Worm (Caenorhabditis elegans) whole organism, early embryonic: Measurements from ENCODE around the gene F54D5.5.

Experiments
- B0310.2 ChIP-seq: sonication (generic microtip); optimal IDR thresholded peaks from 2 replicates; lab custom pipeline; 2016; ENCODE audit warnings: mild to moderate bottlenecking, missing genetic modification characterization, missing compliant biosample characterization
- F13C5.2 ChIP-seq: sonication (generic microtip); optimal IDR thresholded peaks from 2 replicates; lab custom pipeline; 2017; ENCODE audit warnings: mild to moderate bottlenecking, missing genetic modification characterization, inconsistent platforms, missing compliant biosample characterization
- aly-1 ChIP-seq: sonication (generic microtip); optimal IDR thresholded peaks from 2 replicates; lab custom pipeline; 2016; ENCODE audit warnings: missing genetic modification characterization, missing compliant biosample characterization
- ama-1 ChIP-seq: fragments of 150-350 bp; optimal IDR thresholded peaks from 2 replicates; lab custom pipeline; 2014
- ceh-13 ChIP-seq: fragments of 200-800 bp; sonication (Bioruptor generic); optimal IDR thresholded peaks from 2 replicates; lab custom pipeline; 2018; ENCODE audit warnings: mild to moderate bottlenecking, missing genetic modification characterization, missing compliant biosample characterization
- ceh-36 ChIP-seq: sonication (generic microtip); optimal IDR thresholded peaks from 2 replicates; lab custom pipeline; 2016; ENCODE audit warnings: missing genetic modification characterization, inconsistent platforms, missing compliant biosample characterization
- ets-7 ChIP-seq: sonication (generic microtip); optimal IDR thresholded peaks from 2 replicates; lab custom pipeline; 2016; ENCODE audit warnings: missing genotype, missing genetic modification characterization, missing compliant biosample characterization
- flt-1 ChIP-seq: fragments of 200-800 bp; sonication (Bioruptor generic); IDR thresholded peaks from 2 replicates; pipeline ENCODE4 v1.3.6; 2022; ENCODE audit warnings: missing genetic modification characterization, missing compliant biosample characterization
- hmbx-1 ChIP-seq: sonication (generic microtip); optimal IDR thresholded peaks from 2 replicates; lab custom pipeline; 2016; ENCODE audit warnings: mild to moderate bottlenecking, missing genetic modification characterization, missing compliant biosample characterization
- hmg-4 ChIP-seq: fragments of 200-800 bp; sonication (Bioruptor generic); optimal IDR thresholded peaks from 2 replicates; lab custom pipeline; 2018; ENCODE audit warnings: mild to moderate bottlenecking, missing genetic modification characterization, missing compliant biosample characterization
- hnd-1 ChIP-seq: sonication (generic microtip); optimal IDR thresholded peaks from 2 replicates; lab custom pipeline; 2016; ENCODE audit warnings: missing genetic modification characterization, missing compliant biosample characterization
- pes-1 ChIP-seq: fragments of 200-800 bp; sonication (Bioruptor generic); IDR thresholded peaks from 2 replicates; pipeline ENCODE4 v1.3.6; 2022; ENCODE audit warnings: missing genetic modification reagents, missing genetic modification characterization, missing compliant biosample characterization
- scrt-1 ChIP-seq: fragments of 200-800 bp; sonication (Bioruptor generic); IDR thresholded peaks from 2 replicates; pipeline ENCODE4 v1.3.6; 2022; ENCODE audit warnings: missing genetic modification characterization, missing compliant biosample characterization
- sea-1 ChIP-seq: fragments of 200-800 bp; sonication (Bioruptor generic); conservative IDR thresholded peaks from 2 replicates; pipeline ENCODE4 v1.3.6; 2022; ENCODE audit warnings: missing genetic modification characterization, missing compliant biosample characterization
- tbx-11 ChIP-seq: fragments of 200-800 bp; sonication (Bioruptor generic); IDR thresholded peaks from 2 replicates; pipeline ENCODE4 v1.3.6; 2022; ENCODE audit warnings: missing genetic modification characterization, missing compliant biosample characterization
- tbx-37 ChIP-seq: fragments of 200-800 bp; sonication (Bioruptor generic); conservative IDR thresholded peaks from 2 replicates; pipeline ENCODE4 v1.3.6; 2022; ENCODE audit warnings: missing genetic modification reagents, missing genetic modification characterization, missing compliant biosample characterization
- tra-4 ChIP-seq: sonication (generic microtip); optimal IDR thresholded peaks from 2 replicates; lab custom pipeline; 2017; ENCODE audit warnings: missing genetic modification characterization, missing compliant biosample characterization

Gene F54D5.5

DNA sequence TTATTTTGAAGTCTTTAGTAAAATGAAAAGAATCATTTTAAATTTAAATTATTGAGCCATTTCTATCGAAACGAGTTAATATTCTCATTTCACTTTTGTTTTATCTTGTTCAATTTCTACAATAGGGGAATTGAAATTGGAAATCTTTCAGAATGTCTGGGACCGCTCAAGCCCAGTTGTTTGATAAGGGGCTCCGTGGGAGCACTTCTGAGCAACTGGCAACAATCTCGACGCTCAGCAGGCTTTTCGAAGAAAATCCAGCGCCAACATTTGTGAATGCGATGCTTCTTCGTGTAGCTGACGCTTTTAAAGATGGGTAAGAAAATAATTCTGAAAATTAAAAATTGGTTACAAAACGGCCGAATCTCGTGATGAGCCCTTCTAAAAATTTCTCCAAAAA is 15.9 kb upstream of the F54D5.5 start, which contains the start of gene ints-7:
Gene ints-7, plus strand, starts transcription at position 152 of the 400 bp plus-strand sequence.
- TF ChIP-seq pes-1 (GFP tag; lab: Robert Waterston, UW) (no peak), ceh-36 (tag; lab: Kevin White, UChicago) (no peak), tra-4 (tag; lab: Kevin White, UChicago) (no peak), ceh-13 (GFP tag; lab: Kevin White, UChicago) (no peak), B0310.2 (no peak), scrt-1 (no peak), ets-7 (no peak), hmbx-1 (tag; lab: Kevin White, UChicago) (no peak), sea-1 (GFP tag; lab: Robert Waterston, UW) (no peak), aly-1 (tag; lab: Kevin White, UChicago) (no peak), hmg-4 (GFP tag; lab: Kevin White, UChicago) (no peak), F13C5.2 (tag; lab: Kevin White, UChicago) (no peak), ama-1 (lab: Kevin White, UChicago) (no peak), hnd-1 (tag; lab: Kevin White, UChicago) (no peak), tbx-11 (GFP tag; lab: Robert Waterston, UW) (no peak)

DNA sequence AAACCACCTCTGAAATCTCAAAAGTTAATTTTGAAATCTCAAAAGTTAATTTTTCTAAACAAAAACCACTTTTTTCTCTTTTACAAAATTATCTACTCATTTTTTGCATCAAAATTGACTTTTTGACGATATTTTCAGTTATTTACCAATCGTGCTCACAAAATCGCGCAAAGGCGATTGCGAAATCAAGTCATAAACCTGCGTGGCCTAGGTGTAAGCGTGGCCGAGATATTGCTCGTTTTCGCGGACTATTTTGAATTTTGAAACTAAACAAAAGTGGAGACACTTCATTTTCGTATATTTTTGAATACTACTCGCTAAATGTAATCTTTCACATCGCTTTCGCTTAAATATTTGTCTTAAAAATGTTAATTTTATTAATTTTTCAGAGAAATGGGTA is 11.5 kb upstream of the F54D5.5 start, which contains the start of gene smc-6:
Gene smc-6, plus strand, starts transcription at position 390 of the 400 bp plus-strand sequence.
- no peak for TF ChIP-seq scrt-1
- no peak for TF ChIP-seq sea-1 (GFP tag; lab: Robert Waterston, UW)
- no peak for TF ChIP-seq aly-1 (tag; lab: Kevin White, UChicago)
- TF ChIP-seq tbx-11 (GFP tag; lab: Robert Waterston, UW) = no peak
- TF ChIP-seq hmbx-1 (tag; lab: Kevin White, UChicago) = no peak
- no peak for TF ChIP-seq ceh-36 (tag; lab: Kevin White, UChicago)
- TF ChIP-seq ets-7 = no peak
- no peak for TF ChIP-seq hmg-4 (GFP tag; lab: Kevin White, UChicago)
- TF ChIP-seq tra-4 (tag; lab: Kevin White, UChicago) = no peak
- TF ChIP-seq flt-1 = no peak
- no peak for TF ChIP-seq tbx-37
- TF ChIP-seq ceh-13 (GFP tag; lab: Kevin White, UChicago) = no peak
- no peak for TF ChIP-seq pes-1 (GFP tag; lab: Robert Waterston, UW)
- TF ChIP-seq F13C5.2 (tag; lab: Kevin White, UChicago) = no peak
- no peak for TF ChIP-seq B0310.2
- no peak for TF ChIP-seq hnd-1 (tag; lab: Kevin White, UChicago)
- no peak for TF ChIP-seq ama-1 (lab: Kevin White, UChicago)

DNA sequence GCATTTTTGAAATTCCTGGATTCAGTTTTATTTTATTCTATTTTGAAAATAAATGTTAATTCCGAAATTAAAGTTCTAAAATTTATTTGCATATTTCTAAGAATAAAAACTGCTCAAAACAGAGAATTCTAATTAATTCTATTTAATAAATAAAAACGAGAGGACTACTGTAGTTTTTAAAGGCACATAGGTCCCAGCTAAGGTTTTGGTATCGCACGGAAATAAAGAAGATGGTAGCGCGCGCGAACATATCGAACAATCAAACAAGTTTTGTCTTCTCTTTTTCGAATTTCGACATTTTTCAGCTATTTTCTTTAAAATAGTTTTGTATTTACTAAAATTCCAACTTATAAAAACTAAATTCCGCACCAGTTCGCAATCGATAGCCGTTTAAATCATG is 11.0 kb upstream of the F54D5.5 start:
- TF ChIP-seq hmbx-1 (tag; lab: Kevin White, UChicago) (no peak), tbx-11 (GFP tag; lab: Robert Waterston, UW) (no peak), flt-1 (no peak)

DNA sequence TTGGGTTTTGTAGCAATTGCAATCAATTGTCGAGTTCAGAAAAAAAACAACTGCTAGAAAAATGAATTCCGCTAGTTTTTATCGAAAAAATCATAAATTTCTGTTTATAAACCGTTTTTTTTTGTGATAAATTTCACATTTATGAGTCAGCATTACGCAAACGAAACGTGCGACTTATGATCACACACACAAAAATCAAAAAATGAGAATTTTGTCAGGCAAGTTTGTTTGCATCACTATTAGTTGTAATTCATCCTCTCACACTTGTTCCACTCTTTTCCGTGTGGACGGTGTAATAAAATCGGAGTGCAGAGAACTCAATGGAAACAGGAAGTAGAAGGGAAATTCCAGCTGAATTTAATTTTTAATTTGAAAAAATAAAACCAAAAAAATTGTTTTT is 10.6 kb upstream of the F54D5.5 start, which contains the start of gene pcs-1:
Gene pcs-1, minus strand, starts transcription at position 344 of the 400 bp plus-strand sequence.
- TF ChIP-seq sea-1 (GFP tag; lab: Robert Waterston, UW) = no peak
- no peak for TF ChIP-seq aly-1 (tag; lab: Kevin White, UChicago)
- TF ChIP-seq ceh-36 (tag; lab: Kevin White, UChicago) = no peak
- no peak for TF ChIP-seq flt-1

DNA sequence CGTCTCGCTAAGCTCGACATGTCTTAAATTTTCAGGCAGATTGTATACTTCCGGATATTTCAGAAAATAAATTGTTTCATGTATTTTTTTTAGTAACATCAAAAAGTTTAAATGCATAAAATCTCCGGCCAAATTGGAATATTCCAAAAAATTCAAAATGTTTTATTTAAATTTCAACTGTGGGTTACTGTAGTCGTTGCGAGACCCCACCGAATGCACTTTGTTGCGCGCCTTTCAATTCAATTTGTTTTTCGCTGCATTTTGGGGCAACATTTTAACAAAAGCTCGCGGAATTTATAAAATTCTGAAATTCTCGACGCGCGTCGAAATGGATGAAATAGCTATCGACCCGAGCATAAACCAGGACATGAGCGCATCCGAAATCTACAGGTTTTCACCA is 6.1 kb upstream of the F54D5.5 start, which contains the start of gene F54D5.2:
Gene F54D5.2, plus strand, starts transcription at position 237 of the 400 bp plus-strand sequence.
- TF ChIP-seq pes-1 (GFP tag; lab: Robert Waterston, UW) (no peak), hmbx-1 (tag; lab: Kevin White, UChicago) (no peak), hmg-4 (GFP tag; lab: Kevin White, UChicago) (no peak), ceh-13 (GFP tag; lab: Kevin White, UChicago) (no peak), tra-4 (tag; lab: Kevin White, UChicago) (no peak), scrt-1 (no peak)

DNA sequence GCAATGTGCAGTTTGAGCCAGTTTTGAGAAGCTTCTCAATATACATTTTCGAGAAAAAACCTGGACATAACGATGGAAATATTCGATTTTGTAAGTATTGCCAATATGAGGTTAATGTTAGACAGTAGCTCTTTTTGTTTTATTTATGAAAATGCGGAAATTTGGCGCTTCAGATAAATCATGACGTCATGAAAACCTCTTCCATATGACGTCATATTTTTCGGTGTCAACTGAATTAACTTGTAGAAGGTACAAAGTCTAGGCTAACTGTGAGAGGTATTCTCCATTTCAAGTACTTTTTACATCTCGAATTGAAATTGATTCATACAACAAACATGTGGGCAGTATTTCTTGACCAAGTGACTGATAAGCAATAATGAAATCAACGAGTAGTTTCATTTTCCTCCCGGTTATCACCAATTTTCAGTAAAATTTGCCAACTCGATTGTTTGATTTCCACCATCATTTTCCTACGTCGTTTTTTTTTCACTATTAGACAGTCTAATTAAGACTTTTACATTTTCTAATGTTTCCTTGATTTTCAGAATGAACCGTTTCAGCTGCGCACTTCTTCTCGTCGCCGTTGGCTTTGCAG is 4.5 kb upstream of the F54D5.5 start, which contains the start of gene F54D5.3:
Gene F54D5.3, plus strand, starts transcription at position 546 of the 595 bp plus-strand sequence.
- TF ChIP-seq F13C5.2 (tag; lab: Kevin White, UChicago) = no peak
- TF ChIP-seq hnd-1 (tag; lab: Kevin White, UChicago) = no peak
- no peak for TF ChIP-seq ama-1 (lab: Kevin White, UChicago)
- TF ChIP-seq ceh-13 (GFP tag; lab: Kevin White, UChicago) = no peak
- TF ChIP-seq ets-7 = no peak
- no peak for TF ChIP-seq tra-4 (tag; lab: Kevin White, UChicago)
- no peak for TF ChIP-seq hmbx-1 (tag; lab: Kevin White, UChicago)
- no peak for TF ChIP-seq flt-1
- TF ChIP-seq aly-1 (tag; lab: Kevin White, UChicago) = no peak

DNA sequence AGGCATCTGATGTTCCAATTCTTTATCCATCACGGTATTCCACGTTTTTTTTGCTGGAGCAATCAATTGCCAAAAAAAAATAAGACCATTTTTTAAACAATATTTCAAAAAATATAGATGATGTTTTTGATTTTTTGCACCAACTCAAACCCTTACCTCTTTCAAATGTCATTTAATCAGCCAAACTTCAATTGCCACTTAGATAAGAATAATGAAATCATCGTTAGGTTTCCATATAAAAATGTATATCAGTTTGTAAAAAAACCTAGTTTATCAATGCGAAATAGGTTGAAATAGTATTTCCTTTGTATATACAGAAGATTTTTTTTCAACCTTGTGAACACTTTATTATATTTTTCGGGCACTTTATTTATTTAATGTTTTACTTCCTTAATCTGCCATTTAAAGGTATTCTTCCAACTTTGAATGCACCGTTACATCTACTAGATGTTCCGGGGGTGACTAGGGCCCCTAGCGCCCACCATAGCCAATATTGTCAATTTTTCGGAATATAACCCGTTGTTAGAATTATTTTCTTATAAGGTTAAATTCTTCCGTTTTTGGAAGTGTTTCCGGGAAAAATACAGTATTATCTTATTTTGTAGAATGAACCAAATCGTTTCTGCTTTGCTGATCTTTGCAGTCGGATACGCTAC is 2.5 kb upstream of the F54D5.5 start, which contains the start of the genes F54D5.23 and F54D5.4:
Gene F54D5.23, minus strand, starts transcription at position 75 of the 656 bp plus-strand sequence.
Gene F54D5.4, plus strand, starts transcription at position 606 of the 656 bp plus-strand sequence.
- TF ChIP-seq sea-1 (GFP tag; lab: Robert Waterston, UW) (no peak), flt-1 (no peak), aly-1 (tag; lab: Kevin White, UChicago) (no peak), F13C5.2 (tag; lab: Kevin White, UChicago) (no peak), tra-4 (tag; lab: Kevin White, UChicago) (no peak), tbx-37 (no peak), ets-7 (no peak), hmbx-1 (tag; lab: Kevin White, UChicago) (no peak), ama-1 (lab: Kevin White, UChicago) (no peak), ceh-36 (tag; lab: Kevin White, UChicago) (no peak), B0310.2 (no peak), hmg-4 (GFP tag; lab: Kevin White, UChicago) (no peak), scrt-1 (no peak), pes-1 (GFP tag; lab: Robert Waterston, UW) (no peak), ceh-13 (GFP tag; lab: Kevin White, UChicago) (no peak), tbx-11 (GFP tag; lab: Robert Waterston, UW) (no peak), hnd-1 (tag; lab: Kevin White, UChicago) (no peak)
